Fruit fly (Drosophila melanogaster) whole organism, embryonic: ENCODE data around the gene tomb.

Experiments used
- Bgb ChIP-seq: fragments of 200-800 bp; sonication (Bioruptor generic); IDR thresholded peaks from 2 replicates; pipeline ENCODE4 v1.3.6; 2022; ENCODE audit warnings: missing biosample characterization, missing genetic modification characterization; ENCODE audit not compliant: partially characterized antibody
- CG11723 ChIP-seq: fragments of 200-800 bp; sonication (Bioruptor generic); optimal IDR thresholded peaks from 2 replicates; lab custom pipeline; 2017; ENCODE audit warnings: missing biosample characterization, mild to moderate bottlenecking, missing genetic modification characterization
- CG14860 ChIP-seq: fragments of 200-800 bp; sonication (Bioruptor generic); IDR thresholded peaks from 3 replicates; pipeline ENCODE4 v1.3.6; 2022; ENCODE audit warnings: missing biosample characterization, missing genetic modification characterization; ENCODE audit not compliant: partially characterized antibody
- CG30020 ChIP-seq: fragments of 200-800 bp; optimal IDR thresholded peaks from 2 replicates; lab custom pipeline; 2019; ENCODE audit warnings: missing biosample characterization, mild to moderate bottlenecking, missing genetic modification characterization, moderate library complexity
- CTCF ChIP-seq: fragments of 200-800 bp; sonication (Bioruptor generic); optimal IDR thresholded peaks from 2 replicates; lab custom pipeline; 2017; ENCODE audit warnings: missing biosample characterization, mild to moderate bottlenecking, missing genetic modification characterization, moderate library complexity
- ab ChIP-seq: fragments of 200-800 bp; sonication (Bioruptor generic); optimal IDR thresholded peaks from 2 replicates; lab custom pipeline; 2016; ENCODE audit warnings: missing biosample characterization, missing genetic modification characterization
- schlank ChIP-seq: fragments of 200-800 bp; sonication (Bioruptor generic); optimal IDR thresholded peaks from 2 replicates; lab custom pipeline; 2018; ENCODE audit warnings: missing biosample characterization, mild to moderate bottlenecking, missing genetic modification characterization
- sob ChIP-seq: fragments of 200-800 bp; sonication (Bioruptor generic); IDR thresholded peaks from 2 replicates; pipeline ENCODE4 v1.3.6; 2022; ENCODE audit warnings: missing biosample characterization, missing genetic modification characterization
- usp ChIP-seq: fragments of >200 bp; optimal IDR thresholded peaks from 2 replicates; lab custom pipeline; 2017; ENCODE audit warnings: missing biosample characterization, missing genetic modification characterization

dm6 chr2L:5527861-5528260 lies 8.7 kb downstream of the tomb start, which contains the start of gene CG31915:
- TF ChIP-seq usp (GFP tag; lab: Kevin White, UChicago) (no peak), CG30020 (no peak), sob (GFP tag; lab: Robert Waterston, UW) (no peak), CTCF (no peak), CG11723 (GFP tag; lab: Kevin White, UChicago) (no peak), Bgb (GFP tag; lab: Robert Waterston, UW) (peak; percentile 83), CG14860 (peak; percentile 71), ab (GFP tag; lab: Kevin White, UChicago) (no peak), schlank (tag; lab: Kevin White, UChicago) (no peak)
